Fruit fly (Drosophila melanogaster): Measurements from ENCODE around the gene Cpr31A.

- TF ChIP-seq CG8478 (optimal IDR thresholded peaks at IDR 0.05) (no peak), Dll (optimal IDR thresholded peaks at IDR 0.05) (no peak), pan (optimal IDR thresholded peaks at IDR 0.05) (no peak), usp (GFP tag; optimal IDR thresholded peaks at IDR 0.05) (no peak), EcR (GFP tag; optimal IDR thresholded peaks at IDR 0.05) (no peak), psq (optimal IDR thresholded peaks at IDR 0.05) (no peak)
Measured at dm6 chr2L:10060516-10060915, 6.5 kb downstream of the Cpr31A start, which contains the start of gene Spn31A.

Data from whole organism.